Fruit fly (Drosophila melanogaster): ENCODE data around the gene YL-1.

YL-1 gene

DNA sequence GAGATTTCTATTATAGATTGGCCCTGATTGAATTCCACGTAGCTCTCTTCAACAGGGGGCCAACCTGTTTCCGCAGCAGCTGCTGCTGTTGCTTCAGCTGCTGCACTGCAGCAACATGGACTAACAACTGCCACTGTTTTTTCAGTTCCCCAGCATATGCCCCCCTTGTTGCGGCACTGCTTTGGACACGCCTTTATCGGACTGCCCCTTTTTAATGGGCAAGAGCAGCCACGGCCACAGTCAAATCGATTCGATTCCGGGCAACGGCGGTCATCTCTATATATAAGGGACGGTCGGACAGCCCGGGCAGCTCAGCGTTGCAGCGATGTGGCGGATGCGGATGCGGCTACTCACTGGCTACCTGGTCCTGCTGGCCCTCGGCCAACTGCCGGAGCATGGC lies 45.1 kb downstream of the YL-1 start, which contains the start of gene Acp32CD:
Acp32CD (plus strand) TSS at position 301 of the 400 bp plus-strand sequence.
- no peak for TF ChIP-seq h (optimal IDR thresholded peaks at IDR 0.05)
- no peak for TF ChIP-seq Myc (optimal IDR thresholded peaks at IDR 0.05)
- TF ChIP-seq Sin3A (optimal IDR thresholded peaks at IDR 0.05): no peak
- no peak for TF ChIP-seq insv (optimal IDR thresholded peaks at IDR 0.05)
- no peak for TF ChIP-seq psq (optimal IDR thresholded peaks at IDR 0.05)
- TF ChIP-seq ttk (optimal IDR thresholded peaks at IDR 0.05): no peak

DNA sequence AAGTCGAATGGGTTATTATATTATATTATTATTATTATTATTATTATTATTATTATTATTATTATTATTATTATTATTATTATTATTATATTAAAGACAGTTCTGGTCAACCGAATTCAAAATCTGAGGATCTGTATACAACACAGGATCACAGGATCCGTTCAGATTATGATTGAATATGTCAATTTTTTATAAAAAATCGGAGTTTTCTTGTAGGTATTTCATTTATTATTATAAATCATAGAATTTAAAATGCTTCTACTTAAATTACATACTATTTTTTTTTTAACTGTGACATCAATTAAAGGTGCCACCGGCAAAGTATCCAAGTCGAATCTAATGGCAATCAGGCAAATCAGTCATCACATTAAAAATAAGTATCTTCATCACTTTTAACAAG lies 46.5 kb downstream of the YL-1 start, which contains the start of gene CG14913:
CG14913 (plus strand) TSS at position 301 of the 400 bp plus-strand sequence.
- no peak for TF ChIP-seq insv (optimal IDR thresholded peaks at IDR 0.05)
- no peak for TF ChIP-seq psq (optimal IDR thresholded peaks at IDR 0.05)
- no peak for TF ChIP-seq ttk (optimal IDR thresholded peaks at IDR 0.05)
- TF ChIP-seq Myc (optimal IDR thresholded peaks at IDR 0.05): no peak
- no peak for TF ChIP-seq Sin3A (optimal IDR thresholded peaks at IDR 0.05)
- TF ChIP-seq h (optimal IDR thresholded peaks at IDR 0.05): no peak

- TF ChIP-seq psq (optimal IDR thresholded peaks at IDR 0.05) (no peak), insv (optimal IDR thresholded peaks at IDR 0.05) (no peak), Sin3A (optimal IDR thresholded peaks at IDR 0.05) (no peak), Myc (optimal IDR thresholded peaks at IDR 0.05) (no peak), ttk (optimal IDR thresholded peaks at IDR 0.05) (no peak), h (optimal IDR thresholded peaks at IDR 0.05) (no peak)
Measured at dm6 chr2L:11021606-11022005, 51.4 kb downstream of the YL-1 start.
